Worm (Caenorhabditis elegans): ENCODE measurements around the gene set-31.

DNA sequence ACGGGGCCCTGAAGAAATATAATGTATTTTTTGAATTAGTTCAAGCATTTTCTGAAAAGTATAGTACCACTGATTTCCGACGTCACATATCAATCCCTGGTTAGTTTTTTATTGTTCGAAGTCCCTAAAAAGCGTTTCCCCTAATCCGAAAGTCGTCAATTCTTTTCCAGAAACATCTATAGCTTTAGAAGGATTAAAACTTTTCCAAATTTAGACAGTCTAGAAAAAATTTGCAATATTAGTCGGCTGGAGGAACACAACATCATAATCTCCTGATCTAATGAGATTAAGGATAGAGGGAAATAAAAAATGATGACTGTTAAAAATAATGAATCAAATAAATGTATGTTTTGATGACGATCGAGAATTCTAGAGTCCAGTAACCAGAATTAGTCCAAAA lies 39.7 kb upstream of the set-31 start:
- TF ChIP-seq skn-1 (tag; optimal IDR thresholded peaks at IDR 0.05) (no peak), nhr-11 (tag; optimal IDR thresholded peaks at IDR 0.05) (no peak), dpl-1 (GFP tag; optimal IDR thresholded peaks at IDR 0.05) (no peak), blmp-1 (tag; optimal IDR thresholded peaks at IDR 0.05) (no peak), pqm-1 (tag; optimal IDR thresholded peaks at IDR 0.05) (no peak), efl-1 (optimal IDR thresholded peaks at IDR 0.05) (no peak), efl-1 (GFP tag; optimal IDR thresholded peaks at IDR 0.05 in 1 of 2) (no peak), lin-14 (GFP tag; optimal IDR thresholded peaks at IDR 0.05) (no peak), ceh-82 (tag; optimal IDR thresholded peaks at IDR 0.05) (no peak)
